Worm (Caenorhabditis elegans) whole organism, late embryonic: Measurements from ENCODE around the gene nmur-2.

Source experiments
- C08G9.2 ChIP-seq: sonication (generic microtip); optimal IDR thresholded peaks from 2 replicates; lab custom pipeline; 2016; ENCODE audit warnings: mild to moderate bottlenecking, missing genetic modification characterization, moderate library complexity, missing compliant biosample characterization
- C38D4.7 ChIP-seq: fragments of 200-800 bp; sonication (Bioruptor generic); optimal IDR thresholded peaks from 2 replicates; lab custom pipeline; 2018; ENCODE audit warnings: mild to moderate bottlenecking, missing genetic modification characterization, moderate library complexity, missing compliant biosample characterization
- ahr-1 ChIP-seq: sonication (generic microtip); optimal IDR thresholded peaks from 2 replicates; lab custom pipeline; 2016; ENCODE audit warnings: missing genetic modification characterization, missing compliant biosample characterization
- ceh-18 ChIP-seq: sonication (generic microtip); optimal IDR thresholded peaks from 2 replicates; lab custom pipeline; 2016; ENCODE audit warnings: missing genetic modification characterization, missing compliant biosample characterization
- ceh-34 ChIP-seq: sonication (generic microtip); optimal IDR thresholded peaks from 2 replicates; lab custom pipeline; 2016; ENCODE audit warnings: mild to moderate bottlenecking, missing genetic modification characterization, missing compliant biosample characterization
- ceh-6 ChIP-seq: fragments of 200-800 bp; sonication (Bioruptor generic); optimal IDR thresholded peaks from 2 replicates; lab custom pipeline; 2018; ENCODE audit warnings: mild to moderate bottlenecking, missing genetic modification characterization, missing compliant biosample characterization
- ceh-9 ChIP-seq: sonication (generic microtip); optimal IDR thresholded peaks from 2 replicates; lab custom pipeline; 2016; ENCODE audit warnings: mild to moderate bottlenecking, missing genetic modification characterization, inconsistent platforms, missing compliant biosample characterization
- che-1 ChIP-seq: sonication (generic microtip); optimal IDR thresholded peaks from 2 replicates; lab custom pipeline; 2016; ENCODE audit warnings: mild to moderate bottlenecking, missing genetic modification characterization, missing compliant biosample characterization
- dmd-4 ChIP-seq: sonication (generic microtip); optimal IDR thresholded peaks from 2 replicates; lab custom pipeline; 2016; ENCODE audit warnings: borderline replicate concordance, missing genetic modification characterization, missing compliant biosample characterization
- fkh-10 ChIP-seq: fragments of 150-350 bp; optimal IDR thresholded peaks from 2 replicates; lab custom pipeline; 2014; ENCODE audit warnings: missing biosample characterization, missing genetic modification reagents, missing genetic modification characterization
- fkh-6 ChIP-seq: sonication (generic microtip); optimal IDR thresholded peaks from 2 replicates; lab custom pipeline; 2016; ENCODE audit warnings: missing genetic modification characterization, missing compliant biosample characterization
- hlh-15 ChIP-seq: sonication (generic microtip); optimal IDR thresholded peaks from 2 replicates; lab custom pipeline; 2016; ENCODE audit warnings: missing genetic modification characterization, missing compliant biosample characterization
- hlh-8 ChIP-seq: sonication (generic microtip); optimal IDR thresholded peaks from 2 replicates; lab custom pipeline; 2016; ENCODE audit warnings: missing genotype, missing genetic modification characterization, missing compliant biosample characterization
- pros-1 ChIP-seq: fragments of 150-350 bp; optimal IDR thresholded peaks from 2 replicates; lab custom pipeline; 2014; ENCODE audit warnings: missing biosample characterization, missing genetic modification reagents, missing genetic modification characterization
- sdc-2 ChIP-seq: sonication (generic microtip); optimal IDR thresholded peaks from 2 replicates; lab custom pipeline; 2016; ENCODE audit warnings: missing genotype, missing genetic modification characterization, missing compliant biosample characterization
- tbx-7 ChIP-seq: sonication (generic microtip); optimal IDR thresholded peaks from 2 replicates; lab custom pipeline; 2016; ENCODE audit warnings: missing genotype, missing genetic modification characterization, missing compliant biosample characterization
- ttx-3 ChIP-seq: sonication (generic microtip); optimal IDR thresholded peaks from 2 replicates; lab custom pipeline; 2016; ENCODE audit warnings: missing genetic modification reagents, missing genetic modification characterization, missing compliant biosample characterization
- unc-3 ChIP-seq, 2 experiments: fragments of 200-800 bp in 1 of 2; sonication (Bioruptor generic) in 1 of 2; sonication (generic microtip) in 1 of 2; conservative IDR thresholded peaks in 1 of 2; optimal IDR thresholded peaks in 1 of 2; 2 replicates each; pipeline versions ENCODE4 v1.3.6 to Lab custom; 2016 to 2022; ENCODE audit warnings: missing compliant biosample characterization in 2 of 2, missing genetic modification characterization in 2 of 2, missing genetic modification reagents in 1 of 2
- unc-42 ChIP-seq: sonication (generic microtip); optimal IDR thresholded peaks from 2 replicates; lab custom pipeline; 2016; ENCODE audit warnings: missing genotype, missing genetic modification characterization, missing compliant biosample characterization
- unc-55 ChIP-seq: sonication (generic microtip); optimal IDR thresholded peaks from 2 replicates; lab custom pipeline; 2017; ENCODE audit warnings: missing biosample characterization, missing genetic modification reagents, missing genetic modification characterization

The nmur-2 gene

ce11 chrII:75831-76230, 49.0 kb downstream of the nmur-2 start:
- peak; percentile 51 for TF ChIP-seq ceh-34
- no peak for TF ChIP-seq fkh-6 (tag; lab: Kevin White, UChicago)
- TF ChIP-seq unc-55 (GFP tag; lab: Kevin White, UChicago) = no peak
- no peak for TF ChIP-seq ceh-6 (GFP tag; lab: Kevin White, UChicago)

ce11 chrII:73892-74291, 50.9 kb downstream of the nmur-2 start:
- no peak for TF ChIP-seq che-1 (tag; lab: Kevin White, UChicago)
- TF ChIP-seq tbx-7 = no peak
- no peak for TF ChIP-seq C08G9.2
- TF ChIP-seq ceh-9 (tag; lab: Kevin White, UChicago) = no peak
- no peak for TF ChIP-seq unc-3 (GFP tag; conservative IDR thresholded peaks at IDR 0.05; lab: Robert Waterston, UW)
- TF ChIP-seq unc-3 (tag; optimal IDR thresholded peaks at IDR 0.05; lab: Kevin White, UChicago) = no peak
- no peak for TF ChIP-seq unc-42 (tag; lab: Kevin White, UChicago)
- no peak for TF ChIP-seq hlh-15 (tag; lab: Kevin White, UChicago)
- no peak for TF ChIP-seq C38D4.7
- TF ChIP-seq ttx-3 (tag; lab: Kevin White, UChicago) = no peak
- no peak for TF ChIP-seq ceh-18 (tag; lab: Kevin White, UChicago)
- TF ChIP-seq hlh-8 (tag; lab: Kevin White, UChicago) = no peak
- TF ChIP-seq sdc-2 = no peak
- no peak for TF ChIP-seq pros-1 (tag; lab: Kevin White, UChicago)
- no peak for TF ChIP-seq ahr-1 (tag; lab: Kevin White, UChicago)
- TF ChIP-seq dmd-4 (tag; lab: Kevin White, UChicago) = no peak
- TF ChIP-seq, all 69 proteins: peak for 0

DNA sequence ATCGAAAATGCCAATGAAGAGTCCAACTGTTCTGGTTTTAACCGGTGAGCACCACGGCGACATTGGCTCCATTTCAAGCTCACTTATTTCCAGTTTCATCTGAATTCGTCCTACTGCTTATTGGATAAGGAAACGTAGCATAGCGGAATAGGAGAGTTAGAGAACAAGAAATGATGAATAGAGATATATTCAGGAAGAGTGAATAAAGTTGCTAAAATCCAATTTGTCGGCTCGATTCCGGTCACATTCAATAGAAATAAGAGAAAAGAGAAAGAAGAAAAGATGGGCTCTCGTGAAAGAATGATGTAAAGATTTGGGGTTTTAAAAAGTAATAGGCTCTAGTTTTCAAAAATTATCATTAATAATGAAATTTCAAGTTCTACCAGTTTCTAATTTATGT, 51.5 kb downstream of the nmur-2 start:
- TF ChIP-seq sdc-2 (no peak), fkh-10 (GFP tag; lab: Kevin White, UChicago) (peak; percentile 11), unc-42 (tag; lab: Kevin White, UChicago) (peak; percentile 97)
